Fruit fly (Drosophila melanogaster) whole organism, wandering third instar larva: ENCODE measurements around the gene CSN8.

ENCODE experiments used
- Abd-B ChIP-seq: fragments of >200 bp; optimal IDR thresholded peaks from 2 replicates; lab custom pipeline; 2017; ENCODE audit warnings: missing biosample characterization, missing genetic modification characterization
- CG32264 ChIP-seq: fragments of 200-800 bp; sonication (Bioruptor generic); optimal IDR thresholded peaks from 2 replicates; lab custom pipeline; 2016; ENCODE audit warnings: missing biosample characterization, missing genetic modification characterization
- CG9705 ChIP-seq: fragments of 200-800 bp; sonication (Bioruptor generic); optimal IDR thresholded peaks from 2 replicates; lab custom pipeline; 2018; ENCODE audit warnings: missing biosample characterization, mild to moderate bottlenecking, missing genetic modification characterization
- CrebA ChIP-seq: fragments of 200-800 bp; sonication (Bioruptor generic); optimal IDR thresholded peaks from 2 replicates; lab custom pipeline; 2016; ENCODE audit warnings: missing biosample characterization, mild to moderate bottlenecking, missing genetic modification characterization, borderline replicate concordance
- Dfd ChIP-seq: fragments of >200 bp; optimal IDR thresholded peaks from 2 replicates; lab custom pipeline; 2017; ENCODE audit warnings: missing biosample characterization, missing genetic modification characterization
- Dif ChIP-seq: fragments of 200-275, 200-300 bp; sonication (Bioruptor generic); optimal IDR thresholded peaks from 2 replicates; lab custom pipeline; 2018; ENCODE audit warnings: missing biosample characterization, missing genetic modification characterization; ENCODE audit not compliant: partially characterized antibody
- GATAd ChIP-seq: sonication (Bioruptor generic); optimal IDR thresholded peaks from 2 replicates; lab custom pipeline; 2016; ENCODE audit warnings: missing biosample characterization, missing genetic modification characterization
- Hnf4 ChIP-seq: fragments of 200-800 bp; sonication (Bioruptor generic); optimal IDR thresholded peaks from 2 replicates; lab custom pipeline; 2016; ENCODE audit warnings: missing biosample characterization, mild to moderate bottlenecking, missing genetic modification characterization
- Hr78 ChIP-seq: fragments of >200 bp; optimal IDR thresholded peaks from 2 replicates; lab custom pipeline; 2017; ENCODE audit warnings: missing biosample characterization, missing genetic modification characterization
- Hr83 ChIP-seq: fragments of 200-300 bp; sonication (Bioruptor generic); optimal IDR thresholded peaks from 2 replicates; lab custom pipeline; 2016; ENCODE audit warnings: missing biosample characterization, mild to moderate bottlenecking, missing genetic modification characterization, moderate library complexity; ENCODE audit not compliant: poor library complexity, severe bottlenecking
- Myc ChIP-seq: fragments of >200 bp; optimal IDR thresholded peaks from 2 replicates; lab custom pipeline; 2017
- N ChIP-seq: fragments of >200 bp; optimal IDR thresholded peaks from 2 replicates; lab custom pipeline; 2018; ENCODE audit warnings: missing biosample characterization, missing external identifiers, missing genetic modification characterization
- Rel ChIP-seq, 2 experiments: fragments of 200-800 bp; sonication (Bioruptor generic) in 1 of 2; optimal IDR thresholded peaks; 2 replicates in 1 of 2; 3 replicates in 1 of 2; lab custom pipeline; 2016 to 2019; ENCODE audit warnings: mild to moderate bottlenecking in 2 of 2, missing biosample characterization in 2 of 2, missing genetic modification characterization in 2 of 2, moderate library complexity in 1 of 2
- Sp1 ChIP-seq: fragments of 200-800 bp; sonication (Bioruptor generic); optimal IDR thresholded peaks from 3 replicates; lab custom pipeline; 2019; ENCODE audit warnings: missing biosample characterization, mild to moderate bottlenecking, missing genetic modification characterization, moderate library complexity
- Vsx2 ChIP-seq: fragments of 200-300, 225-300 bp; sonication (Bioruptor generic); optimal IDR thresholded peaks from 2 replicates; lab custom pipeline; 2018; ENCODE audit warnings: missing biosample characterization, missing genetic modification characterization; ENCODE audit not compliant: partially characterized antibody
- br ChIP-seq: fragments of 200-800 bp; sonication (Bioruptor generic); optimal IDR thresholded peaks from 2 replicates; lab custom pipeline; 2016; ENCODE audit warnings: missing biosample characterization, missing genetic modification characterization
- brk ChIP-seq: fragments of 200-800 bp; sonication (Bioruptor generic); optimal IDR thresholded peaks from 2 replicates; lab custom pipeline; 2016; ENCODE audit warnings: missing biosample characterization, mild to moderate bottlenecking, missing genetic modification characterization
- dl ChIP-seq, 2 experiments: fragments of 175-275, 200-275 bp in 1 of 2; fragments of 200-275 bp in 1 of 2; sonication (Bioruptor generic); optimal IDR thresholded peaks; lab custom pipeline; 2018; ENCODE audit warnings: mild to moderate bottlenecking in 2 of 2, missing biosample characterization in 2 of 2, missing genetic modification characterization in 2 of 2, moderate library complexity in 2 of 2; ENCODE audit not compliant: partially characterized antibody in 2 of 2, insufficient read depth in 1 of 2
- dmrt93B ChIP-seq: fragments of 200-800 bp; sonication (Bioruptor generic); optimal IDR thresholded peaks from 2 replicates; lab custom pipeline; 2018; ENCODE audit warnings: missing biosample characterization, mild to moderate bottlenecking, missing genetic modification characterization
- ey ChIP-seq: fragments of 200-800 bp; sonication (Bioruptor generic); optimal IDR thresholded peaks from 2 replicates; lab custom pipeline; 2016; ENCODE audit warnings: missing biosample characterization, missing genetic modification characterization
- foxo ChIP-seq, 2 experiments: fragments of 200-800 bp; sonication (Bioruptor generic); optimal IDR thresholded peaks; 2 replicates in 1 of 2; 3 replicates in 1 of 2; lab custom pipeline; 2016 to 2017; ENCODE audit warnings: missing biosample characterization in 2 of 2, missing genetic modification characterization in 2 of 2
- fru ChIP-seq: fragments of 200-800 bp; sonication (Bioruptor generic); optimal IDR thresholded peaks from 3 replicates; lab custom pipeline; 2016; ENCODE audit warnings: missing biosample characterization, mild to moderate bottlenecking, missing genetic modification characterization
- h ChIP-seq: fragments of 200-800 bp; sonication (Bioruptor generic); optimal IDR thresholded peaks from 3 replicates; lab custom pipeline; 2016; ENCODE audit warnings: missing biosample characterization, mild to moderate bottlenecking, missing genetic modification characterization
- jim ChIP-seq: fragments of 175-275, 200-325 bp; sonication (Bioruptor generic); optimal IDR thresholded peaks from 2 replicates; lab custom pipeline; 2016; ENCODE audit warnings: missing biosample characterization, mild to moderate bottlenecking, missing genetic modification characterization
- pan ChIP-seq: fragments of >200 bp; optimal IDR thresholded peaks from 2 replicates; lab custom pipeline; 2017
- psq ChIP-seq: fragments of 200-800 bp; sonication (Bioruptor generic); optimal IDR thresholded peaks from 3 replicates; lab custom pipeline; 2017; ENCODE audit warnings: missing biosample characterization, mild to moderate bottlenecking, missing genetic modification characterization, moderate library complexity
- rgr ChIP-seq: fragments of 200-800 bp; sonication (Bioruptor generic); optimal IDR thresholded peaks from 3 replicates; lab custom pipeline; 2016; ENCODE audit warnings: missing biosample characterization, mild to moderate bottlenecking, missing genetic modification characterization
- sage ChIP-seq: fragments of 200-800 bp; sonication (Bioruptor generic); optimal IDR thresholded peaks from 2 replicates; lab custom pipeline; 2016; ENCODE audit warnings: missing biosample characterization, mild to moderate bottlenecking, missing genetic modification characterization
- tai ChIP-seq: sonication (Bioruptor generic); optimal IDR thresholded peaks from 2 replicates; lab custom pipeline; 2016; ENCODE audit warnings: missing biosample characterization, missing genetic modification characterization
- usp ChIP-seq: fragments of >200 bp; optimal IDR thresholded peaks from 2 replicates; lab custom pipeline; 2017; ENCODE audit warnings: missing biosample characterization, missing genetic modification characterization
- woc ChIP-seq: sonication (Bioruptor generic); optimal IDR thresholded peaks from 2 replicates; lab custom pipeline; 2016; ENCODE audit warnings: missing biosample characterization, mild to moderate bottlenecking, missing genetic modification characterization

The CSN8 gene

dm6 chr2L:8327783-8328327, 36.8 kb upstream of the CSN8 start:
- TF ChIP-seq dl (GFP tag; optimal IDR thresholded peaks at IDR 0.05; lab: Kevin White, UChicago; ENCODE audit: insufficient read depth in 1 of 2, partially characterized antibody in 2 of 2) (no peak), Hr78 (GFP tag; lab: Kevin White, UChicago) (no peak), Sp1 (GFP tag; lab: Kevin White, UChicago) (no peak), Dfd (GFP tag; lab: Kevin White, UChicago) (no peak), Abd-B (no peak), brk (GFP tag; lab: Kevin White, UChicago) (no peak), br (no peak), Hnf4 (GFP tag; lab: Kevin White, UChicago) (no peak), h (GFP tag; lab: Kevin White, UChicago) (no peak), rgr (no peak), CG9705 (no peak), Dif (GFP tag; lab: Kevin White, UChicago) (no peak)
- TF ChIP-seq, all 38 proteins: peak for 0

- no peak for TF ChIP-seq N
- TF ChIP-seq pan, result no peak
- no peak for TF ChIP-seq fru (GFP tag; lab: Kevin White, UChicago)
- TF ChIP-seq usp (GFP tag; lab: Kevin White, UChicago), result no peak
- TF ChIP-seq Rel (GFP tag; optimal IDR thresholded peaks at IDR 0.05; lab: Kevin White, UChicago), result no peak
- no peak for TF ChIP-seq Rel (tag; optimal IDR thresholded peaks at IDR 0.05; lab: Kevin White, UChicago)
- TF ChIP-seq brk (GFP tag; lab: Kevin White, UChicago), result no peak
- no peak for TF ChIP-seq Vsx2
- no peak for TF ChIP-seq jim (GFP tag; lab: Kevin White, UChicago)
- TF ChIP-seq CG32264 (GFP tag; lab: Kevin White, UChicago), result no peak
- TF ChIP-seq sage (GFP tag; lab: Kevin White, UChicago), result no peak
- TF ChIP-seq tai, result no peak
- no peak for TF ChIP-seq foxo (GFP tag; optimal IDR thresholded peaks at IDR 0.05; lab: Kevin White, UChicago)
- no peak for TF ChIP-seq Sp1 (GFP tag; lab: Kevin White, UChicago)
- no peak for TF ChIP-seq rgr
- no peak for TF ChIP-seq Abd-B
- TF ChIP-seq, all 38 proteins: peak for 0
These were observed 36.0 kb upstream of the CSN8 start for dm6 chr2L:8328526-8329097.

dm6 chr2L:8333185-8333584, 31.5 kb upstream of the CSN8 start:
- TF ChIP-seq Dif (GFP tag; lab: Kevin White, UChicago) (no peak), rgr (no peak), foxo (GFP tag; optimal IDR thresholded peaks at IDR 0.05; lab: Kevin White, UChicago) (no peak), Abd-B (no peak), dmrt93B (GFP tag; lab: Kevin White, UChicago) (no peak), Sp1 (GFP tag; lab: Kevin White, UChicago) (no peak), CrebA (GFP tag; lab: Kevin White, UChicago) (no peak), tai (no peak), dl (GFP tag; optimal IDR thresholded peaks at IDR 0.05; lab: Kevin White, UChicago; ENCODE audit: insufficient read depth in 1 of 2, partially characterized antibody in 2 of 2) (no peak), Hnf4 (GFP tag; lab: Kevin White, UChicago) (no peak), fru (GFP tag; lab: Kevin White, UChicago) (no peak), usp (GFP tag; lab: Kevin White, UChicago) (no peak), pan (no peak), N (no peak), GATAd (no peak), Hr78 (GFP tag; lab: Kevin White, UChicago) (no peak), woc (GFP tag; lab: Kevin White, UChicago) (no peak), h (GFP tag; lab: Kevin White, UChicago) (no peak), Dfd (GFP tag; lab: Kevin White, UChicago) (no peak)

dm6 chr2L:8333624-8334023, 31.0 kb upstream of the CSN8 start:
- TF ChIP-seq CrebA (GFP tag; lab: Kevin White, UChicago) (no peak), Dfd (GFP tag; lab: Kevin White, UChicago) (peak; percentile 97), Abd-B (no peak)

- TF ChIP-seq psq (GFP tag; lab: Kevin White, UChicago) (no peak), Dif (GFP tag; lab: Kevin White, UChicago) (peak; percentile 76), Abd-B (no peak), ey (no peak), Hr83 (GFP tag; lab: Kevin White, UChicago) (no peak), Myc (lab: Kevin White, UChicago) (peak; percentile 2)
These were observed 29.9 kb upstream of the CSN8 start for dm6 chr2L:8334705-8335104.
